Fruit fly (Drosophila melanogaster): Measurements from ENCODE around the gene spn-A.
A peak's percentile ranks its signal among the peaks of the same experiment; 100 is the strongest.

The spn-A gene

DNA sequence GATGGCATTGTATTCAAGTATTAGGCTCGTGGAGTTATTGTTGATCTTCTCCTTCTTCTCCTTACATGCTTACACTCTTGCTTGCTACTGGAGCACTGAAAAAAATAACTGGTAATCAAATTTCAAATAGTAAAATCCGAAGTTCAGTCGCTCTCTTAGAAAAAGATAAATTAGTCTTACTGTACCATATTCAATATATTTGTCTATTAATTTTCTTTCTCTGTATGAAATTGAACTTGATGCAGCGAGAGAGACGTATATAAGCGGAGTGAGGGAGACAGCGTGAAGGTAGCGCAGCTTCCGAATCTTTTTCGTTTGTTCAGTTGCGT, 5.3 kb upstream of the spn-A start (continued):
- TF ChIP-seq CG11723 (GFP tag; optimal IDR thresholded peaks at IDR 0.05) (peak; percentile 83), CG10654 (GFP tag; optimal IDR thresholded peaks at IDR 0.05) (peak; percentile 90), trh (GFP tag; optimal IDR thresholded peaks at IDR 0.05) (peak; percentile 26), vfl (GFP tag; optimal IDR thresholded peaks at IDR 0.05) (peak; percentile 47), CG1792 (GFP tag; optimal IDR thresholded peaks at IDR 0.05) (peak; percentile 86), CG11695 (GFP tag; IDR thresholded peaks at IDR 0.05) (peak; percentile 86), CG1233 (GFP tag; optimal IDR thresholded peaks at IDR 0.05) (peak; percentile 83), CG3281 (GFP tag; optimal IDR thresholded peaks at IDR 0.05) (peak; percentile 72), CG31388 (GFP tag; optimal IDR thresholded peaks at IDR 0.05) (peak; percentile 59), Dip3 (GFP tag; optimal IDR thresholded peaks at IDR 0.05) (peak; percentile 62), CG3995 (GFP tag; optimal IDR thresholded peaks at IDR 0.05) (no peak), dmrt11E (tag; optimal IDR thresholded peaks at IDR 0.05) (peak; percentile 58), Bdp1 (GFP tag; optimal IDR thresholded peaks at IDR 0.05) (peak; percentile 35), CG16815 (GFP tag; optimal IDR thresholded peaks at IDR 0.05) (peak; percentile 27), Gsc (GFP tag; IDR thresholded peaks at IDR 0.05) (peak; percentile 67), sima (GFP tag; optimal IDR thresholded peaks at IDR 0.05) (peak; percentile 88), ro (GFP tag; IDR thresholded peaks at IDR 0.05) (peak; percentile 38; the same call in 1 of the 2 replicates), gem (tag; optimal IDR thresholded peaks at IDR 0.05) (peak; percentile 93), Mes4 (GFP tag; optimal IDR thresholded peaks at IDR 0.05) (peak; percentile 64), CG12236 (GFP tag; optimal IDR thresholded peaks at IDR 0.05) (no peak), Six4 (GFP tag; optimal IDR thresholded peaks at IDR 0.05) (peak; percentile 94), CG6689 (GFP tag; IDR thresholded peaks at IDR 0.05) (peak; percentile 90), org-1 (GFP tag; optimal IDR thresholded peaks at IDR 0.05) (peak; percentile 74), hbn (GFP tag; IDR thresholded peaks at IDR 0.05; ENCODE audit: partially characterized antibody) (no peak), scrt (GFP tag; optimal IDR thresholded peaks at IDR 0.05) (peak; percentile 82), stwl (tag; optimal IDR thresholded peaks at IDR 0.05) (peak; percentile 20), fru (optimal IDR thresholded peaks at IDR 0.05) (no peak), CG11504 (tag; optimal IDR thresholded peaks at IDR 0.05) (peak; percentile 94), CG5245 (GFP tag; optimal IDR thresholded peaks at IDR 0.05) (peak; percentile 93), nerfin-1 (tag; optimal IDR thresholded peaks at IDR 0.05) (peak; percentile 89), CG14667 (GFP tag; IDR thresholded peaks at IDR 0.05) (peak; percentile 88), dpn (GFP tag; optimal IDR thresholded peaks at IDR 0.05) (peak; percentile 77 to 90), wek (GFP tag; optimal IDR thresholded peaks at IDR 0.05) (peak; percentile 61), CG3163 (GFP tag; optimal IDR thresholded peaks at IDR 0.05) (peak; percentile 49), abd-A (tag; optimal IDR thresholded peaks at IDR 0.05) (peak; percentile 60), Antp (GFP tag; optimal IDR thresholded peaks at IDR 0.05) (peak; percentile 88), lab (GFP tag; optimal IDR thresholded peaks at IDR 0.05) (peak; percentile 92), mirr (GFP tag; optimal IDR thresholded peaks at IDR 0.05) (peak; percentile 41), CG9727 (GFP tag; optimal IDR thresholded peaks at IDR 0.05) (peak; percentile 83), CG14441 (GFP tag; IDR thresholded peaks at IDR 0.05) (peak; percentile 91), CG17829 (tag; optimal IDR thresholded peaks at IDR 0.05) (peak; percentile 89), Hey (tag; optimal IDR thresholded peaks at IDR 0.05) (no peak), CG31224 (GFP tag; IDR thresholded peaks at IDR 0.05) (peak; percentile 71), CG4282 (GFP tag; optimal IDR thresholded peaks at IDR 0.05) (no peak), CG15514 (GFP tag; optimal IDR thresholded peaks at IDR 0.05) (peak; percentile 75), CG34224 (GFP tag; IDR thresholded peaks at IDR 0.05; ENCODE audit: partially characterized antibody) (no peak), shn (GFP tag; optimal IDR thresholded peaks at IDR 0.05) (peak; percentile 42), kay (GFP tag; optimal IDR thresholded peaks at IDR 0.05) (peak; percentile 32), CG9932 (GFP tag; IDR thresholded peaks at IDR 0.05) (peak; percentile 68), pita (GFP tag; optimal IDR thresholded peaks at IDR 0.05) (no peak), gsb (GFP tag; IDR thresholded peaks at IDR 0.05) (peak; percentile 67), CG8089 (GFP tag; optimal IDR thresholded peaks at IDR 0.05) (peak; percentile 71)
